Fruit fly (Drosophila melanogaster): ENCODE measurements around the gene C1GalTA.

The C1GalTA gene

dm6 chr2L:8937003-8937402 lies 14.0 kb downstream of the C1GalTA start, which contains the start of gene Tsp29Fb (continued):
- TF ChIP-seq CG15696 (tag; optimal IDR thresholded peaks at IDR 0.05) (peak; percentile 20), CG16863 (GFP tag; optimal IDR thresholded peaks at IDR 0.05) (peak; percentile 31), exex (tag; optimal IDR thresholded peaks at IDR 0.05) (peak; percentile 41), tna (GFP tag; IDR thresholded peaks at IDR 0.05; ENCODE audit: partially characterized antibody) (no peak), CG4730 (GFP tag; IDR thresholded peaks at IDR 0.05) (0 out of 2 replicates have a peak, but pooled peaks have one; percentile 45), CG14667 (GFP tag; IDR thresholded peaks at IDR 0.05) (peak; percentile 49; the same call in 1 of the 2 replicates), ewg (GFP tag; optimal IDR thresholded peaks at IDR 0.05) (peak; percentile 37), cg (GFP tag; optimal IDR thresholded peaks at IDR 0.05) (no peak), onecut (GFP tag; IDR thresholded peaks at IDR 0.05) (peak; percentile 31), E2f1 (GFP tag; IDR thresholded peaks at IDR 0.05) (peak; percentile 61; the same call in 1 of the 2 replicates), Oli (tag; optimal IDR thresholded peaks at IDR 0.05) (peak; percentile 84), Hr78 (GFP tag; optimal IDR thresholded peaks at IDR 0.05) (peak in 1 of 2 experiments; percentile 7), wek (GFP tag; optimal IDR thresholded peaks at IDR 0.05) (no peak), mam (GFP tag; optimal IDR thresholded peaks at IDR 0.05) (peak; percentile 61), p53 (GFP tag; optimal IDR thresholded peaks at IDR 0.05) (no peak), eyg (GFP tag; optimal IDR thresholded peaks at IDR 0.05) (peak; percentile 17), inv (GFP tag; IDR thresholded peaks at IDR 0.05; ENCODE audit: partially characterized antibody) (no peak), CG8924 (tag; optimal IDR thresholded peaks at IDR 0.05) (peak; percentile 86), CG14965 (GFP tag; optimal IDR thresholded peaks at IDR 0.05; ENCODE audit: borderline replicate concordance) (no peak), Max (GFP tag; optimal IDR thresholded peaks at IDR 0.05) (peak; percentile 46), CG1233 (GFP tag; optimal IDR thresholded peaks at IDR 0.05) (peak; percentile 66), Spps (tag; optimal IDR thresholded peaks at IDR 0.05) (no peak), CG17359 (tag; optimal IDR thresholded peaks at IDR 0.05) (peak; percentile 77), CG2889 (GFP tag; IDR thresholded peaks at IDR 0.05) (no peak), da (GFP tag; optimal IDR thresholded peaks at IDR 0.05) (no peak), Fer3 (tag; optimal IDR thresholded peaks at IDR 0.05) (peak; percentile 86), CG10147 (GFP tag; optimal IDR thresholded peaks at IDR 0.05) (peak; percentile 71), CG5245 (GFP tag; optimal IDR thresholded peaks at IDR 0.05) (peak; percentile 38), CG9876 (GFP tag; optimal IDR thresholded peaks at IDR 0.05) (no peak), Myb (GFP tag; optimal IDR thresholded peaks at IDR 0.05) (peak; percentile 37), CG1602 (GFP tag; optimal IDR thresholded peaks at IDR 0.05) (peak; percentile 49), pum (GFP tag; optimal IDR thresholded peaks at IDR 0.05) (peak; percentile 52), CG7987 (GFP tag; optimal IDR thresholded peaks at IDR 0.05) (no peak), unpg (GFP tag; optimal IDR thresholded peaks at IDR 0.05) (peak; percentile 79), CG34224 (GFP tag; IDR thresholded peaks at IDR 0.05; ENCODE audit: partially characterized antibody) (no peak), Hr39 (optimal IDR thresholded peaks at IDR 0.05) (no peak), gt (GFP tag; IDR thresholded peaks at IDR 0.05) (no peak), sna (GFP tag; IDR thresholded peaks at IDR 0.05; ENCODE audit: partially characterized antibody) (no peak), Opbp (GFP tag; IDR thresholded peaks at IDR 0.05; ENCODE audit: partially characterized antibody) (no peak), Dip3 (GFP tag; optimal IDR thresholded peaks at IDR 0.05) (peak; percentile 65), CG11398 (GFP tag; optimal IDR thresholded peaks at IDR 0.05) (no peak), gce (GFP tag; IDR thresholded peaks at IDR 0.05) (no peak), CG13894 (tag; optimal IDR thresholded peaks at IDR 0.05) (no peak), B-H2 (GFP tag; optimal IDR thresholded peaks at IDR 0.05) (peak; percentile 73), kni (GFP tag; optimal IDR thresholded peaks at IDR 0.05) (no peak), CG7357 (GFP tag; IDR thresholded peaks at IDR 0.05) (peak; percentile 67; the same call in 2 of the 3 replicates), BEAF-32 (GFP tag; optimal IDR thresholded peaks at IDR 0.05) (no peak), CG32532 (GFP tag; IDR thresholded peaks at IDR 0.05) (peak; percentile 76), CG10959 (GFP tag; IDR thresholded peaks at IDR 0.05) (no peak), Meics (GFP tag; optimal IDR thresholded peaks at IDR 0.05) (peak; percentile 87)

Measured in whole organism, embryonic.